Worm (Caenorhabditis elegans) whole organism, early embryonic: Measurements from ENCODE around the gene clc-7.

ENCODE experiments used
- ama-1 ChIP-seq: fragments of 150-350 bp; optimal IDR thresholded peaks from 2 replicates; lab custom pipeline; 2014
- ceh-36 ChIP-seq: sonication (generic microtip); optimal IDR thresholded peaks from 2 replicates; lab custom pipeline; 2016; ENCODE audit warnings: missing genetic modification characterization, inconsistent platforms, missing compliant biosample characterization
- tbx-11 ChIP-seq: fragments of 200-800 bp; sonication (Bioruptor generic); IDR thresholded peaks from 2 replicates; pipeline ENCODE4 v1.3.6; 2022; ENCODE audit warnings: missing genetic modification characterization, missing compliant biosample characterization
- tra-4 ChIP-seq: sonication (generic microtip); optimal IDR thresholded peaks from 2 replicates; lab custom pipeline; 2017; ENCODE audit warnings: missing genetic modification characterization, missing compliant biosample characterization

DNA sequence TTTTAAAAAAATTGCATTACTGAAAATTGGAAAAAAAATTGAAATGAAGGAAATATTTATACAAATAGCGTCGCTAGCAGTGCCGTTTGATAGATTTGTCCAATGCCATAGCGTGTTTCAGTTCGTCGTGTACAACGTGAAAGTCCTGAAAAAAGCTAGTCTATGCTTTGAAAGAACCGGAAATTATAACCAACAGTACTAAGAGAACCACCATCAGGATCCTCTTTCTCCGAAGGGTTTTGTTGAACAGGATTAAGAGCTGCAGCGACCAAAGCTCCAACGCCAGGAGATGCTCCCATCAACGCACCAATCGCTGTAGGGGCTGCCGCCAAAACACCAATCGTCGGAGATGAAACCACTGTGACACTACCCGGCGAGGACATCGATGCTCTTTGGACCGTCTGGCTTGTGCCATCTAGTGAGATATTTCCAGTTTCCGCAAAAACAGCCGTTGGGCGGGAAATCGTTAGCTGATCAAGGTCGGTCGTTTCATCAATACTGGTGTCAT is 38.3 kb downstream of the clc-7 start:
- no peak for TF ChIP-seq ama-1
- no peak for TF ChIP-seq tra-4 (tag; lab: Kevin White, UChicago)
- TF ChIP-seq ceh-36 (tag; lab: Kevin White, UChicago): no peak
- TF ChIP-seq tbx-11: no peak
